Worm (Caenorhabditis elegans): ENCODE measurements around the gene zip-7.
A peak's percentile ranks its signal among the peaks of the same experiment; 100 is the strongest.

DNA sequence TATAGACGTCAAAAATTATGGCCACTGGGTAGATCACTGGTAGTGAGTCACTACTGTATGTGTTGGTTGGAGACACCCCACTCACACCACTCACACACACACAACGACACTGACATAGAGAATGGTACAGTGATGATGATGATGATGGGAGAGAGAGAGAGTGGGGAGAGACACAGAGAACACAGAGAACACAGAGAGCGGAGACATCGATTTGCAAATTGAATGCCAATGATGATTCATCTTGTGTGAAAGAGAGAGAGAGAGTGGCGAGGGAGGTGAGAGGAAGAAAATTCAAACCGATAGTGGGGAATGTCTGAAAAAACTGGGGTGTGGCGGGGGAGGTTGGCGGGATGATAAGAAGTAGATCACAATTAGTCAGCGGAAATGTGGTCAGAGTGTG lies 15.5 kb downstream of the zip-7 start:
- TF ChIP-seq pqm-1 (tag; optimal IDR thresholded peaks at IDR 0.05) (peak; percentile 70), mdl-1 (tag; optimal IDR thresholded peaks at IDR 0.05) (no peak), elt-3 (tag; optimal IDR thresholded peaks at IDR 0.05) (no peak), nhr-28 (tag; optimal IDR thresholded peaks at IDR 0.05) (no peak), nfya-1 (tag; optimal IDR thresholded peaks at IDR 0.05; ENCODE audit: insufficient read depth) (peak; percentile 43), nhr-67 (tag; optimal IDR thresholded peaks at IDR 0.05) (no peak), elt-1 (tag; optimal IDR thresholded peaks at IDR 0.05) (no peak), fos-1 (tag; optimal IDR thresholded peaks at IDR 0.05) (peak; percentile 83), unc-39 (tag; optimal IDR thresholded peaks at IDR 0.05) (no peak), ZK546.5 (tag; optimal IDR thresholded peaks at IDR 0.05) (no peak), ceh-9 (tag; optimal IDR thresholded peaks at IDR 0.05) (no peak), lin-15B (tag; optimal IDR thresholded peaks at IDR 0.05) (peak; percentile 1)

Data from whole organism, L3 larva.